Worm (Caenorhabditis elegans): ENCODE data around the gene H39E23.2.

- TF ChIP-seq med-1 (GFP tag; optimal IDR thresholded peaks at IDR 0.05; ENCODE audit: insufficient read depth): no peak
- TF ChIP-seq tab-1 (GFP tag; IDR thresholded peaks at IDR 0.05): no peak
- TF ChIP-seq ztf-23 (GFP tag; IDR thresholded peaks at IDR 0.05): no peak
- no peak for TF ChIP-seq klf-2 (GFP tag; conservative IDR thresholded peaks at IDR 0.05)
- TF ChIP-seq ref-1 (GFP tag; conservative IDR thresholded peaks at IDR 0.05): no peak
- no peak for TF ChIP-seq flt-1 (GFP tag; IDR thresholded peaks at IDR 0.05)
- no peak for TF ChIP-seq T22C8.4 (GFP tag; IDR thresholded peaks at IDR 0.05)
Measured at ce11 chrV:14120674-14121073, 10.5 kb downstream of the H39E23.2 start.

Data from whole organism, midembryonic.